Worm (Caenorhabditis elegans): Measurements from ENCODE around the gene F16G10.7.

ce11 chrII:2415439-2415838 is 35.4 kb upstream of the F16G10.7 start, which contains the start of gene fbxa-4:
- TF ChIP-seq alr-1 (tag; optimal IDR thresholded peaks at IDR 0.05) = no peak
- no peak for TF ChIP-seq lin-11 (tag; optimal IDR thresholded peaks at IDR 0.05)
- no peak for TF ChIP-seq blmp-1 (tag; optimal IDR thresholded peaks at IDR 0.05; ENCODE audit: insufficient read depth)

Data from whole organism, L2 larva.